Fruit fly (Drosophila melanogaster): ENCODE results near the gene CG16753.

DNA sequence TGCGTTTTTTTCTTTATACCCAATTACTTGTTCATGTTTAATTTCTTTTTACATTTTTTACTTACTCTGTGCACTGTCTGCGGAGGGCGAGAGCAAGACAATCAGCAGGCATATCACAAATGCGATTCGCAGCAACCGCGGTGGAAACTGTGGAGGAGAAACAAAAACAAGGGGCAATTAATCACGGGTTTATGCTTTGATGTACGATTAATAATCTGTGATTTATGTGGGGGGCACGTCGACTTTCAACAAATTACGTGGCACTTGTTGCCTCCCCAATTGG, 42.7 kb downstream of the CG16753 start:
- TF ChIP-seq kay (GFP tag; ENCODE audit: borderline replicate concordance), result no peak
- no peak for TF ChIP-seq CG14711 (tag; optimal IDR thresholded peaks at IDR 0.05)
- no peak for TF ChIP-seq cnc (optimal IDR thresholded peaks at IDR 0.05)
- TF ChIP-seq Mnt (GFP tag; optimal IDR thresholded peaks at IDR 0.05), result no peak

All from whole organism, adult.